Fruit fly (Drosophila melanogaster): ENCODE measurements around the gene CG43133.

The CG43133 gene

dm6 chrX:18140932-18141587 lies 11.1 kb upstream of the CG43133 start (continued):
- TF ChIP-seq sima (GFP tag; optimal IDR thresholded peaks at IDR 0.05) (no peak), Kr (GFP tag; optimal IDR thresholded peaks at IDR 0.05) (no peak), scrt (GFP tag; optimal IDR thresholded peaks at IDR 0.05) (peak; percentile 4), CG30403 (GFP tag; optimal IDR thresholded peaks at IDR 0.05) (peak; percentile 31), CG32532 (GFP tag; IDR thresholded peaks at IDR 0.05) (0 out of 2 replicates have a peak, but pooled peaks have one; percentile 6), fd96Cb (tag; optimal IDR thresholded peaks at IDR 0.05) (peak; percentile 21), CG2120 (GFP tag; optimal IDR thresholded peaks at IDR 0.05) (peak; percentile 39), nmo (GFP tag; optimal IDR thresholded peaks at IDR 0.05) (peak; percentile 24), dmrt99B (tag; optimal IDR thresholded peaks at IDR 0.05) (peak; percentile 50), Ptx1 (GFP tag; IDR thresholded peaks at IDR 0.05) (peak; percentile 28; the same call in 1 of the 2 replicates), tgo (GFP tag; IDR thresholded peaks at IDR 0.05) (0 out of 3 replicates have a peak, but pooled peaks have one; percentile 21), Hsf (GFP tag; optimal IDR thresholded peaks at IDR 0.05) (peak; percentile 5), CG17568 (GFP tag; optimal IDR thresholded peaks at IDR 0.05) (no peak), CG1603 (tag; optimal IDR thresholded peaks at IDR 0.05) (peak; percentile 35), tio (GFP tag; optimal IDR thresholded peaks at IDR 0.05) (peak; percentile 23), Xrp1 (GFP tag; IDR thresholded peaks at IDR 0.05) (peak; percentile 42), eve (GFP tag; optimal IDR thresholded peaks at IDR 0.05) (peak in 1 of 2 experiments; percentile 48), grau (tag; optimal IDR thresholded peaks at IDR 0.05) (peak; percentile 32), zfh2 (GFP tag; optimal IDR thresholded peaks at IDR 0.05) (no peak), Xbp1 (GFP tag; optimal IDR thresholded peaks at IDR 0.05) (peak; percentile 12), CG11504 (tag; optimal IDR thresholded peaks at IDR 0.05) (peak; percentile 50), Atf6 (GFP tag; IDR thresholded peaks at IDR 0.05) (no peak; the same call in 1 of the 2 replicates), NK7.1 (GFP tag; optimal IDR thresholded peaks at IDR 0.05) (no peak), lmd (GFP tag; IDR thresholded peaks at IDR 0.05) (peak; percentile 37; the same call in 1 of the 2 replicates), klu (GFP tag; IDR thresholded peaks at IDR 0.05) (peak; percentile 19; the same call in 1 of the 2 replicates), Ada2b (GFP tag; IDR thresholded peaks at IDR 0.05) (peak; percentile 12; the same call in 1 of the 2 replicates), sens (GFP tag) (peak; percentile 77), CG17361 (GFP tag; IDR thresholded peaks at IDR 0.05) (peak; percentile 50; the same call in 2 of the 3 replicates), CG2678 (tag; optimal IDR thresholded peaks at IDR 0.05) (peak; percentile 42), fd102C (GFP tag; optimal IDR thresholded peaks at IDR 0.05) (no peak), Oli (tag; optimal IDR thresholded peaks at IDR 0.05) (no peak), hkb (optimal IDR thresholded peaks at IDR 0.05) (no peak), hkb (GFP tag; IDR thresholded peaks at IDR 0.05) (0 out of 2 replicates have a peak, but pooled peaks have one; percentile 20), dysf (GFP tag; IDR thresholded peaks at IDR 0.05) (peak; percentile 31; the same call in 1 of the 3 replicates), CG9932 (GFP tag; IDR thresholded peaks at IDR 0.05) (no peak), sisA (GFP tag; IDR thresholded peaks at IDR 0.05) (peak; percentile 21; the same call in 1 of the 2 replicates), gem (tag; optimal IDR thresholded peaks at IDR 0.05) (peak; percentile 34), ATbp (GFP tag; optimal IDR thresholded peaks at IDR 0.05) (peak; percentile 53), CG15269 (tag; optimal IDR thresholded peaks at IDR 0.05) (peak; percentile 31), CG4404 (GFP tag; IDR thresholded peaks at IDR 0.05) (no peak), HLH3B (GFP tag; IDR thresholded peaks at IDR 0.05) (0 out of 2 replicates have a peak, but pooled peaks have one; percentile 30), Gug (GFP tag; IDR thresholded peaks at IDR 0.05) (peak; percentile 10; the same call in 1 of the 4 replicates), CG18619 (GFP tag; optimal IDR thresholded peaks at IDR 0.05) (peak; percentile 35), so (GFP tag; IDR thresholded peaks at IDR 0.05) (no peak), ci (GFP tag; IDR thresholded peaks at IDR 0.05) (0 out of 3 replicates have a peak, but pooled peaks have one; percentile 12), CG7839 (tag; optimal IDR thresholded peaks at IDR 0.05) (peak; percentile 51), Camta (GFP tag; optimal IDR thresholded peaks at IDR 0.05) (no peak), CG6654 (GFP tag; optimal IDR thresholded peaks at IDR 0.05) (no peak), Ets65A (GFP tag) (peak; percentile 95), CoRest (tag; optimal IDR thresholded peaks at IDR 0.05) (peak; percentile 14)
